Worm (Caenorhabditis elegans) whole organism, L3 larva: Measurements from ENCODE around the gene srx-108.

Experiments
- ceh-82 ChIP-seq: fragments of 150-350 bp; optimal IDR thresholded peaks from 2 replicates; lab custom pipeline; 2014; ENCODE audit warnings: missing biosample characterization, missing genetic modification characterization
- elt-3 ChIP-seq, 3 experiments: fragments of 150-350 bp in 1 of 3; sonication (generic microtip) in 2 of 3; optimal IDR thresholded peaks; 2 replicates in 2 of 3; 4 replicates in 1 of 3; lab custom pipeline; 2014 to 2017; ENCODE audit warnings: missing biosample characterization in 3 of 3, missing genetic modification characterization in 3 of 3
- snpc-4 ChIP-seq: fragments of 150-350 bp; optimal IDR thresholded peaks from 2 replicates; lab custom pipeline; 2014; ENCODE audit warnings: missing biosample characterization, missing genetic modification characterization

DNA sequence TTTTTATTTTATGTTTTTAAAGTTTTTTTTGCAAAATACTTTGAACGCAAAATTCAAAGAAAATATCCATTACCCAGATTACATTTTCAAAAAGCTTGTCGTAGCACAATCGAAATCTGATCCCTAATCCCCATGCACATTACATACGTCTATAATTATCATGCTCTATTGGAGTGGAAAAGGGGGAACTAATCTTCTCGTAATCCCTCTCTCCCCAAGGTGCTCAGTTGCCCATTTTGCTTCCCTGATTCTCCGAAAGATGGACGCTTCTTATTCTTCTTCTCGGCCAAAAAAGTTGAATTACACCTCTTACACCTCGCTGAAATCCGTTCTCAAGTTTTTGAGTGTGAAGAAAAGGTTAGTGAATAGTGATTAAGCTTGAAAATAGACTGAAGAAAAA lies 5.6 kb downstream of the srx-108 start, which contains the start of gene fbxc-53:
- no peak for TF ChIP-seq snpc-4 (tag; lab: Kevin White, UChicago)
- no peak for TF ChIP-seq ceh-82
- TF ChIP-seq elt-3 (tag; optimal IDR thresholded peaks at IDR 0.05; lab: Kevin White, UChicago): no peak
